Fruit fly (Drosophila melanogaster): ENCODE data around the gene for.

DNA sequence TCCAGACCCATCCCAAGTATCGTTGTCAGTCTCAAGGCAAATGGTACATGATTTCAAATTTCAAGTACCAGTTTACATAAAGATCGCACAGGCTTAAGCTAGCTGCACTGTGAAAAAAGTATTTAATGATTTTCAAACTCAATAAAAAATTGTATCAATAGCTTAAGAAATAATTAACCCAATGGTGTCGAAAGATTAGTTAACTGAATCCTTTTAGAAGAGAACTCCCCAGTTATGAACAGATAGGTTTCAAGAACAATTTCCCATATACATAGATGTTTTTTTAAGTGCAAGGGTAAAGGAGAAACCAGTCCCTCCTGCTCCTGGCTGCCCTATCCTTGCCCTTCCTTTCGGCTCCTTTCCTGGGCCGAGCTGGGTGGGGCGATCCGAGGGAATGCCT lies 74.1 kb downstream of the for start:
- TF ChIP-seq kay (GFP tag; ENCODE audit: borderline replicate concordance) (no peak), cic (GFP tag; optimal IDR thresholded peaks at IDR 0.05) (no peak)

Data from whole organism, adult.